Worm (Caenorhabditis elegans) whole organism, L2 larva: ENCODE results near the gene C32B5.13.

ENCODE experiments used
- C34F6.9 ChIP-seq: fragments of 150-350 bp; optimal IDR thresholded peaks from 2 replicates; lab custom pipeline; 2014; ENCODE audit warnings: missing biosample characterization, missing genetic modification characterization
- F13H6.1 ChIP-seq: sonication (generic microtip); optimal IDR thresholded peaks from 2 replicates; lab custom pipeline; 2016; ENCODE audit warnings: missing genetic modification characterization, missing compliant biosample characterization
- aly-2 ChIP-seq: fragments of 150-350 bp; optimal IDR thresholded peaks from 2 replicates; lab custom pipeline; 2014; ENCODE audit warnings: missing biosample characterization, missing genetic modification characterization
- dmd-4 ChIP-seq: sonication (generic microtip); optimal IDR thresholded peaks from 2 replicates; lab custom pipeline; 2017; ENCODE audit warnings: missing biosample characterization, missing genetic modification characterization
- egl-27 ChIP-seq: sonication (generic microtip); optimal IDR thresholded peaks from 3 replicates; lab custom pipeline; 2017; ENCODE audit warnings: missing biosample characterization, missing genetic modification reagents, missing genetic modification characterization
- fos-1 ChIP-seq: fragments of 150-350 bp; optimal IDR thresholded peaks from 2 replicates; lab custom pipeline; 2014; ENCODE audit warnings: missing biosample characterization, missing genetic modification characterization
- gmeb-1 ChIP-seq: fragments of 150-350 bp; optimal IDR thresholded peaks from 2 replicates; lab custom pipeline; 2014; ENCODE audit warnings: missing biosample characterization, missing genetic modification characterization
- lin-11 ChIP-seq: fragments of 150-350 bp; sonication (generic microtip); optimal IDR thresholded peaks from 2 replicates; lab custom pipeline; 2014; ENCODE audit warnings: missing biosample characterization, missing genetic modification characterization, inconsistent platforms, mixed read lengths
- lsy-2 ChIP-seq, 2 experiments: fragments of 150-350 bp in 1 of 2; sonication (generic microtip) in 1 of 2; optimal IDR thresholded peaks; 2 replicates each; lab custom pipeline; 2014 to 2017; ENCODE audit warnings: missing biosample characterization in 2 of 2, missing genetic modification characterization in 2 of 2
- nhr-129 ChIP-seq: fragments of 150-350 bp; optimal IDR thresholded peaks from 2 replicates; lab custom pipeline; 2014; ENCODE audit warnings: missing biosample characterization, missing genetic modification characterization
- peb-1 ChIP-seq: fragments of 150-350 bp; optimal IDR thresholded peaks from 2 replicates; lab custom pipeline; 2014; ENCODE audit warnings: missing biosample characterization, missing genetic modification characterization
- sma-9 ChIP-seq, 2 experiments: fragments of 150-350 bp in 1 of 2; sonication (generic microtip) in 1 of 2; optimal IDR thresholded peaks; 2 replicates each; lab custom pipeline; 2014 to 2016; ENCODE audit warnings: missing genetic modification characterization in 2 of 2, mild to moderate bottlenecking in 1 of 2, missing biosample characterization in 1 of 2, missing compliant biosample characterization in 1 of 2, missing genetic modification reagents in 1 of 2, moderate library complexity in 1 of 2
- unc-39 ChIP-seq: fragments of 150-350 bp; optimal IDR thresholded peaks from 2 replicates; lab custom pipeline; 2014; ENCODE audit warnings: missing biosample characterization, missing genetic modification characterization
- unc-55 ChIP-seq: fragments of 150-350 bp; sonication (generic microtip); optimal IDR thresholded peaks from 3 replicates; lab custom pipeline; 2014; ENCODE audit warnings: missing biosample characterization, missing genetic modification reagents, missing genetic modification characterization
- ztf-1 ChIP-seq: fragments of 200-800 bp; sonication (Bioruptor generic); conservative IDR thresholded peaks from 2 replicates; pipeline ENCODE4 v1.3.6; 2022; ENCODE audit warnings: missing genetic modification characterization, missing compliant biosample characterization
- ztf-11 ChIP-seq: sonication (generic microtip); optimal IDR thresholded peaks from 2 replicates; lab custom pipeline; 2017; ENCODE audit warnings: missing biosample characterization, missing genetic modification characterization

Gene C32B5.13

DNA sequence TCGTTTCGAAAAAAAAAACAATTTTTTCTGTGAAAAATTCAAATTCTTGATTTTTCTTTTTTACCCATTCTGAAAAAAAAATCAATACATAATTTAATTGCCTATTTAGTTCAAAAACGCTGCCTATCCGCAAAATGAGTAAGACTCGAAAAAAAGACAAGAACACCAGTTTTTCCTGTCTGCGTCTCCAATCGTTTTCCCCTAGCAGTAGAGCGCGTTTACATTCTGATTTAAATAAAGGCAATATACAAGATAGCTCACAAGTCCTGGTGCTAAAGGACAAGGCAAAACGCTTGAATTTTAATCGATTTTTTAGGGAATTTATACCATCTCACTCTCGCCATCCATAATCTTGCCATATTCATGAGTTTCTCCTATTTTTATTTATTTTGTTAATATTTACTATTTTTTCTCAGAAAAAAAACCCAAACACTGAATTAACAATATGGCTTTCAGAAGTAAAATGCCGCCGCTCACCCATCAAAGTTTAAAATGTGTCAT, 48.6 kb downstream of the C32B5.13 start, which contains the start of gene fbxc-33:
TSS of gene fbxc-33 (plus strand) at position 451 of the 501 bp plus-strand sequence.
- no peak for TF ChIP-seq F13H6.1 (tag; lab: Kevin White, UChicago)
- TF ChIP-seq peb-1: no peak
- TF ChIP-seq sma-9 (GFP tag; optimal IDR thresholded peaks at IDR 0.05; lab: Kevin White, UChicago): no peak
- TF ChIP-seq sma-9 (tag; optimal IDR thresholded peaks at IDR 0.05; lab: Kevin White, UChicago): no peak
- TF ChIP-seq dmd-4: no peak
- no peak for TF ChIP-seq ztf-11 (tag; lab: Kevin White, UChicago)
- no peak for TF ChIP-seq egl-27 (tag; lab: Kevin White, UChicago)
- no peak for TF ChIP-seq ztf-1 (GFP tag; lab: Robert Waterston, UW)
- TF ChIP-seq gmeb-1 (tag; lab: Kevin White, UChicago): peak; percentile 14
- peak; percentile 67 for TF ChIP-seq C34F6.9 (tag; lab: Kevin White, UChicago)
- TF ChIP-seq nhr-129 (tag; lab: Kevin White, UChicago): peak; percentile 1
- no peak for TF ChIP-seq lsy-2 (tag; optimal IDR thresholded peaks at IDR 0.05; lab: Kevin White, UChicago)
- TF ChIP-seq unc-55 (GFP tag; lab: Kevin White, UChicago): peak; percentile 53
- no peak for TF ChIP-seq aly-2 (tag; lab: Kevin White, UChicago)
- no peak for TF ChIP-seq lin-11 (tag; lab: Kevin White, UChicago)
- peak; percentile 19 for TF ChIP-seq fos-1

DNA sequence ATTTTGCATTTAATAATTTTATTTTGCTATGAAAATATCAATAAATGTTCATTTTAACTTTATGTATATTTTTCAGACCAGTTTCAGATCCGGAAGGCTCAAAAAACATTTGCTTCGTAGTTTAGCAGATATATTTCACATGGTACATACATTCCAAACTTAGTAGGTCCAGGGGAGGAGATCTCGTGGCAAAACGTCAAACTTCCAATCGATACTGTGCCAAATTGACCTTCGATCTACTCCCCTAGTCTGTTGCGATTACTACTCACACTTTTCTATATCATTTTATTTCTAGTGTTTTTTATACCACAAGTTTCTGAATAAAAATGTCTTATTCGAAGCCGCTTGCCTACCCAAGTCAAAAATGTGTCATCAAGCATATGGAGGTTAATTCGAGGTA, 50.2 kb downstream of the C32B5.13 start, which contains the start of gene fbxc-31:
TSS of gene fbxc-31 (plus strand) at position 301 of the 400 bp plus-strand sequence.
- no peak for TF ChIP-seq unc-39 (tag; lab: Kevin White, UChicago)
- TF ChIP-seq, all 48 proteins: peak for 0
